Worm (Caenorhabditis elegans) whole organism, mixed stage, embryonic: Measurements from ENCODE around the gene pzf-1.

ENCODE experiments used
- M03D4.4 ChIP-seq: sonication (generic microtip); optimal IDR thresholded peaks from 2 replicates; lab custom pipeline; 2017; ENCODE audit warnings: mild to moderate bottlenecking, missing genetic modification characterization, missing compliant biosample characterization
- ceh-39 ChIP-seq: fragments of 150-350 bp; optimal IDR thresholded peaks from 2 replicates; lab custom pipeline; 2014; ENCODE audit warnings: missing biosample characterization, missing genetic modification characterization
- lin-13 ChIP-seq: fragments of 150-350 bp; optimal IDR thresholded peaks from 2 replicates; lab custom pipeline; 2014; ENCODE audit warnings: missing biosample characterization, missing genetic modification characterization
- nhr-12 ChIP-seq: fragments of 150-350 bp; optimal IDR thresholded peaks from 2 replicates; lab custom pipeline; 2014; ENCODE audit warnings: missing biosample characterization, missing genetic modification characterization
- nhr-237 ChIP-seq: fragments of 150-350 bp; optimal IDR thresholded peaks from 2 replicates; lab custom pipeline; 2014; ENCODE audit warnings: missing biosample characterization, missing genetic modification characterization
- nhr-28 ChIP-seq: fragments of 150-350 bp; optimal IDR thresholded peaks from 2 replicates; lab custom pipeline; 2014; ENCODE audit warnings: missing biosample characterization, missing genetic modification characterization
- snpc-4 ChIP-seq: fragments of 150-350 bp; optimal IDR thresholded peaks from 2 replicates; lab custom pipeline; 2014; ENCODE audit warnings: missing biosample characterization, missing genetic modification characterization
- unc-62 ChIP-seq: fragments of 150-350 bp; optimal IDR thresholded peaks from 2 replicates; lab custom pipeline; 2014; ENCODE audit warnings: missing biosample characterization, missing genetic modification reagents, missing genetic modification characterization
- ztf-11 ChIP-seq: fragments of 150-350 bp; optimal IDR thresholded peaks from 2 replicates; lab custom pipeline; 2014; ENCODE audit warnings: missing biosample characterization, missing genetic modification characterization

ce11 chrV:15891761-15892160 lies 36.5 kb downstream of the pzf-1 start, which contains the start of gene T06C12.12:
- no peak for TF ChIP-seq nhr-28 (tag; lab: Kevin White, UChicago)
- TF ChIP-seq snpc-4 = no peak
- TF ChIP-seq ztf-11 (tag; lab: Kevin White, UChicago) = no peak
- TF ChIP-seq nhr-237 (tag; lab: Kevin White, UChicago) = no peak
- TF ChIP-seq nhr-12 (tag; lab: Kevin White, UChicago) = no peak
- TF ChIP-seq ceh-39 (tag; lab: Kevin White, UChicago) = no peak
- TF ChIP-seq lin-13 (tag; lab: Kevin White, UChicago) = no peak
- TF ChIP-seq M03D4.4 (tag; lab: Kevin White, UChicago) = no peak
- no peak for TF ChIP-seq unc-62
